Worm (Caenorhabditis elegans): ENCODE data around the gene elb-1.

The elb-1 gene

DNA sequence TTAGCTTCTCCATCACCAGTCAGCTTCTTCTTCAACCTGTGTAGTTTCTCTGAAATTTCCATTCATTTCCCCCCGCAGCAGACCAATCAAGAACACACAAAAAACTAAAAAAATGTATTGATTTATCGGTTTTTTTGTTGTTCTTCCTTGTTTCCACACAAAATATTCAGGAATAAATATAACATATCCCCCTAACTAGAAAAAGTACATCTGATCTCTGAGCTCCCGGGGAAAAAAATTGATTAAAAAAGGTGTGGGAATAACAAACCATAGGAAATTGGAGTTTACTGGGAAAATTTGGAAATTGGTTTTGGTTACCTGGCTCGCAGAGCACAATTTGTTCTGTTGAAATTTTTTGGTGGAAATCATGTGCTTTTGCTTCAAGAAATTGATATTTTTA is 24.3 kb downstream of the elb-1 start, which contains the start of gene Y41C4A.22:
Gene Y41C4A.22, plus strand, starts transcription at position 301 of the 400 bp plus-strand sequence.
- no peak for TF ChIP-seq aly-1 (tag; optimal IDR thresholded peaks at IDR 0.05)
- no peak for TF ChIP-seq tbx-37 (GFP tag; conservative IDR thresholded peaks at IDR 0.05)
- no peak for TF ChIP-seq F13C5.2 (tag; optimal IDR thresholded peaks at IDR 0.05)
- no peak for TF ChIP-seq sea-1 (GFP tag; conservative IDR thresholded peaks at IDR 0.05)
- TF ChIP-seq hnd-1 (tag; optimal IDR thresholded peaks at IDR 0.05): no peak
- TF ChIP-seq flt-1 (GFP tag; IDR thresholded peaks at IDR 0.05): no peak
- no peak for TF ChIP-seq tra-4 (tag; optimal IDR thresholded peaks at IDR 0.05)
- no peak for TF ChIP-seq B0310.2 (tag; optimal IDR thresholded peaks at IDR 0.05)
- TF ChIP-seq hmg-4 (GFP tag; optimal IDR thresholded peaks at IDR 0.05): no peak
- TF ChIP-seq ets-7 (tag; optimal IDR thresholded peaks at IDR 0.05): no peak
- no peak for TF ChIP-seq tbx-11 (GFP tag; IDR thresholded peaks at IDR 0.05)
- TF ChIP-seq scrt-1 (GFP tag; IDR thresholded peaks at IDR 0.05): no peak
- no peak for TF ChIP-seq ama-1 (optimal IDR thresholded peaks at IDR 0.05)
- no peak for TF ChIP-seq hmbx-1 (tag; optimal IDR thresholded peaks at IDR 0.05)
- TF ChIP-seq ceh-13 (GFP tag; optimal IDR thresholded peaks at IDR 0.05): no peak
- TF ChIP-seq pes-1 (GFP tag; IDR thresholded peaks at IDR 0.05): no peak
- no peak for TF ChIP-seq ceh-36 (tag; optimal IDR thresholded peaks at IDR 0.05)

ce11 chrIII:11694506-11694947 is 24.7 kb downstream of the elb-1 start:
- 0 out of 2 replicates have a peak, but pooled peaks have one; percentile 9 for TF ChIP-seq scrt-1 (GFP tag; IDR thresholded peaks at IDR 0.05)
- no peak for TF ChIP-seq ceh-13 (GFP tag; optimal IDR thresholded peaks at IDR 0.05)

- TF ChIP-seq F13C5.2 (tag; optimal IDR thresholded peaks at IDR 0.05): no peak
- no peak for TF ChIP-seq tbx-11 (GFP tag; IDR thresholded peaks at IDR 0.05)
Observed at ce11 chrIII:11692380-11692779, 26.9 kb downstream of the elb-1 start.

- TF ChIP-seq sea-1 (GFP tag; conservative IDR thresholded peaks at IDR 0.05) (no peak), tra-4 (tag; optimal IDR thresholded peaks at IDR 0.05) (no peak), aly-1 (tag; optimal IDR thresholded peaks at IDR 0.05) (no peak), flt-1 (GFP tag; IDR thresholded peaks at IDR 0.05) (no peak), hmg-4 (GFP tag; optimal IDR thresholded peaks at IDR 0.05) (no peak), ceh-13 (GFP tag; optimal IDR thresholded peaks at IDR 0.05) (no peak), hmbx-1 (tag; optimal IDR thresholded peaks at IDR 0.05) (no peak), F13C5.2 (tag; optimal IDR thresholded peaks at IDR 0.05) (no peak), ets-7 (tag; optimal IDR thresholded peaks at IDR 0.05) (no peak), B0310.2 (tag; optimal IDR thresholded peaks at IDR 0.05) (no peak), pes-1 (GFP tag; IDR thresholded peaks at IDR 0.05) (no peak), scrt-1 (GFP tag; IDR thresholded peaks at IDR 0.05) (no peak), ama-1 (optimal IDR thresholded peaks at IDR 0.05) (no peak), hnd-1 (tag; optimal IDR thresholded peaks at IDR 0.05) (no peak), ceh-36 (tag; optimal IDR thresholded peaks at IDR 0.05) (no peak), tbx-37 (GFP tag; conservative IDR thresholded peaks at IDR 0.05) (no peak)
Observed at ce11 chrIII:11689887-11690286, 29.4 kb downstream of the elb-1 start.

ce11 chrIII:11689303-11689702 is 29.9 kb downstream of the elb-1 start:
- no peak for TF ChIP-seq tbx-37 (GFP tag; conservative IDR thresholded peaks at IDR 0.05)
- no peak for TF ChIP-seq ama-1 (optimal IDR thresholded peaks at IDR 0.05)
- no peak for TF ChIP-seq hnd-1 (tag; optimal IDR thresholded peaks at IDR 0.05)
- no peak for TF ChIP-seq pes-1 (GFP tag; IDR thresholded peaks at IDR 0.05)
- no peak for TF ChIP-seq tra-4 (tag; optimal IDR thresholded peaks at IDR 0.05)
- no peak for TF ChIP-seq hmg-4 (GFP tag; optimal IDR thresholded peaks at IDR 0.05)
- TF ChIP-seq sea-1 (GFP tag; conservative IDR thresholded peaks at IDR 0.05): no peak
- TF ChIP-seq scrt-1 (GFP tag; IDR thresholded peaks at IDR 0.05): no peak
- TF ChIP-seq ets-7 (tag; optimal IDR thresholded peaks at IDR 0.05): no peak
- TF ChIP-seq tbx-11 (GFP tag; IDR thresholded peaks at IDR 0.05): no peak
- no peak for TF ChIP-seq B0310.2 (tag; optimal IDR thresholded peaks at IDR 0.05)
- no peak for TF ChIP-seq hmbx-1 (tag; optimal IDR thresholded peaks at IDR 0.05)
- TF ChIP-seq ceh-13 (GFP tag; optimal IDR thresholded peaks at IDR 0.05): no peak
- no peak for TF ChIP-seq F13C5.2 (tag; optimal IDR thresholded peaks at IDR 0.05)

ce11 chrIII:11684770-11685169 is 34.5 kb downstream of the elb-1 start:
- no peak for TF ChIP-seq hnd-1 (tag; optimal IDR thresholded peaks at IDR 0.05)
- TF ChIP-seq sea-1 (GFP tag; conservative IDR thresholded peaks at IDR 0.05): no peak
- no peak for TF ChIP-seq scrt-1 (GFP tag; IDR thresholded peaks at IDR 0.05)
- TF ChIP-seq pes-1 (GFP tag; IDR thresholded peaks at IDR 0.05): no peak
- no peak for TF ChIP-seq ceh-13 (GFP tag; optimal IDR thresholded peaks at IDR 0.05)
- no peak for TF ChIP-seq ama-1 (optimal IDR thresholded peaks at IDR 0.05)
- no peak for TF ChIP-seq ets-7 (tag; optimal IDR thresholded peaks at IDR 0.05)
- no peak for TF ChIP-seq tbx-37 (GFP tag; conservative IDR thresholded peaks at IDR 0.05)
- TF ChIP-seq tbx-11 (GFP tag; IDR thresholded peaks at IDR 0.05): no peak
- no peak for TF ChIP-seq F13C5.2 (tag; optimal IDR thresholded peaks at IDR 0.05)
- no peak for TF ChIP-seq flt-1 (GFP tag; IDR thresholded peaks at IDR 0.05)
- TF ChIP-seq ceh-36 (tag; optimal IDR thresholded peaks at IDR 0.05): no peak
- no peak for TF ChIP-seq hmbx-1 (tag; optimal IDR thresholded peaks at IDR 0.05)
- TF ChIP-seq hmg-4 (GFP tag; optimal IDR thresholded peaks at IDR 0.05): no peak
- TF ChIP-seq B0310.2 (tag; optimal IDR thresholded peaks at IDR 0.05): no peak
- TF ChIP-seq aly-1 (tag; optimal IDR thresholded peaks at IDR 0.05): no peak
- no peak for TF ChIP-seq tra-4 (tag; optimal IDR thresholded peaks at IDR 0.05)

- TF ChIP-seq B0310.2 (tag; optimal IDR thresholded peaks at IDR 0.05) (no peak), flt-1 (GFP tag; IDR thresholded peaks at IDR 0.05) (no peak), ceh-36 (tag; optimal IDR thresholded peaks at IDR 0.05) (no peak), aly-1 (tag; optimal IDR thresholded peaks at IDR 0.05) (no peak), ama-1 (optimal IDR thresholded peaks at IDR 0.05) (no peak), hmg-4 (GFP tag; optimal IDR thresholded peaks at IDR 0.05) (no peak), sea-1 (GFP tag; conservative IDR thresholded peaks at IDR 0.05) (no peak), hmbx-1 (tag; optimal IDR thresholded peaks at IDR 0.05) (no peak), hnd-1 (tag; optimal IDR thresholded peaks at IDR 0.05) (no peak), tbx-11 (GFP tag; IDR thresholded peaks at IDR 0.05) (no peak), pes-1 (GFP tag; IDR thresholded peaks at IDR 0.05) (no peak), tra-4 (tag; optimal IDR thresholded peaks at IDR 0.05) (no peak), tbx-37 (GFP tag; conservative IDR thresholded peaks at IDR 0.05) (no peak), scrt-1 (GFP tag; IDR thresholded peaks at IDR 0.05) (no peak), ceh-13 (GFP tag; optimal IDR thresholded peaks at IDR 0.05) (no peak), F13C5.2 (tag; optimal IDR thresholded peaks at IDR 0.05) (no peak)
Observed at ce11 chrIII:11683790-11684189, 35.5 kb downstream of the elb-1 start.
